Worm (Caenorhabditis elegans): ENCODE data around the gene H10E21.5.

H10E21.5 gene

DNA sequence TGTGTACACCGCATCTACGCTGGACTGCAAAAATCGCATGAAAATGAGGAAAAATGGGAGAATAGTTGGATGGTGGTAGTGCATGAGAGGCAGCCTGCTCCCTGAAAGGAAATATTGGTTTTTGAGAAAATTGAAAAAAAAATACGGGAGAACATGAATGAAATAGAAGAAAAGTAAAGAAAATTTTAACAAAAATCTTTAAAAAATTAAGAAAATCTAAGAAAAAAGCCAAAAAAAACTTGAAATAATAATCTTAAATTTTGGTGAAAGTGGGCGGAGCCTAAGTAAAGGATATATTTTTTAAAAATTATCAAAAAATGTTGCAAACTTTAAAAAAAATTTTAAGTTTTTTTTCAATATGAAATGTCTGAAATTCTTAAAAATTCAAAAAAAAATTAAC, at the start of gene H10E21.5:
Gene H10E21.5 (minus strand): TSS at position 101 of the 400 bp plus-strand sequence.
- no peak for TF ChIP-seq D1046.2 (GFP tag; IDR thresholded peaks at IDR 0.05)

DNA sequence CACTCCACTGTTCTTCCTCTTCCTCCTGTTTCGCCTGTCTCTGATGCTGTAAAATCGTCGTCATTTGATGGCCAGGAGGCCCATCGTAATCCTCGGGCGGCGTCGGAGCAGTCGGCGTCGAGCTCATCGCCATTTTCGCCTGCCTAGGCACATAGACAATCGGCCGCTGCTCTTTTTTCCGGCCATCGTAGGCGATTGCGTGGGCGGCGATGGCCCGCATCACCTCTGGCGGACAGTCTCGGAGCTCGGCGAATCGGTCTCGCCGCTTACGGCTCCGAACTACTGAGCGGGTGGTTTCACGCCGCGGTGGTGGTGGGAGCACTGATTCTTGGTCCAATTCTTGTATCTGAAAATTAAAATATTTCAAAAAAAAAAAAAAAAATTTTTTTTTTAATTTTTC, 48.3 kb upstream of the H10E21.5 start:
- no peak for TF ChIP-seq vab-7 (GFP tag; IDR thresholded peaks at IDR 0.05)
- TF ChIP-seq egl-43 (GFP tag; IDR thresholded peaks at IDR 0.05) = peak; percentile 67; the same call in 1 of the 2 replicates
- no peak for TF ChIP-seq dmd-6 (GFP tag; IDR thresholded peaks at IDR 0.05)
- no peak for TF ChIP-seq lin-29 (GFP tag; IDR thresholded peaks at IDR 0.05)
- 0 out of 2 replicates have a peak, but pooled peaks have one; percentile 48 for TF ChIP-seq saeg-2 (GFP tag; IDR thresholded peaks at IDR 0.05)
- TF ChIP-seq set-16 (GFP tag; IDR thresholded peaks at IDR 0.05) = peak; percentile 92

DNA sequence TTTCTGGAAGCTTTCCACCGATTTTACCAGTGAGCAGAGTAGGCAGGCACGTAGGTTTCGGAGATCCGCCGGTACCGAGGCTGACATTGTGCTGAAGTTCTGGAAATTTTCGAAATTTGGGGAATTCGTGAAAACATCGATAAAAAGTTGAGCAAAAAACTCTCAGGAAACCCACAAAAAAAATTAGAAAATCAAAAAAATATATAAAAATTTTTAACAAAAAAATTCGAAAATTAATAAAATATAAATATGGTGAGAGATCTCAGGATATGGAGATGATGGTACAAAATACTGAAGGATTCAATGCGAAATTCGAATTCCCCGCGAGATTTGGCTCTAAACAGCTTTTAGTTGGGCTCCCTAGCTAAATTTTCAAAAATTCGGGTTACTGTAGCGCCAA, 45.9 kb upstream of the H10E21.5 start, which contains the start of gene spt-4:
Gene spt-4 (minus strand): TSS at position 101 of the 400 bp plus-strand sequence.
- TF ChIP-seq hlh-11 (tag; optimal IDR thresholded peaks at IDR 0.05) (no peak), F37D6.2 (tag; optimal IDR thresholded peaks at IDR 0.05) (no peak), Y5F2A.4 (GFP tag; optimal IDR thresholded peaks at IDR 0.05) (no peak), lin-38 (GFP tag; IDR thresholded peaks at IDR 0.05) (no peak), aly-2 (tag; optimal IDR thresholded peaks at IDR 0.05) (no peak), nhr-11 (tag; optimal IDR thresholded peaks at IDR 0.05) (no peak), gei-8 (GFP tag; optimal IDR thresholded peaks at IDR 0.05) (no peak), lsy-2 (tag; optimal IDR thresholded peaks at IDR 0.05) (no peak), egl-27 (tag; optimal IDR thresholded peaks at IDR 0.05) (no peak), lin-29 (GFP tag; IDR thresholded peaks at IDR 0.05) (no peak), Y75B8A.6 (GFP tag; IDR thresholded peaks at IDR 0.05) (no peak), pqm-1 (tag; optimal IDR thresholded peaks at IDR 0.05) (no peak)

DNA sequence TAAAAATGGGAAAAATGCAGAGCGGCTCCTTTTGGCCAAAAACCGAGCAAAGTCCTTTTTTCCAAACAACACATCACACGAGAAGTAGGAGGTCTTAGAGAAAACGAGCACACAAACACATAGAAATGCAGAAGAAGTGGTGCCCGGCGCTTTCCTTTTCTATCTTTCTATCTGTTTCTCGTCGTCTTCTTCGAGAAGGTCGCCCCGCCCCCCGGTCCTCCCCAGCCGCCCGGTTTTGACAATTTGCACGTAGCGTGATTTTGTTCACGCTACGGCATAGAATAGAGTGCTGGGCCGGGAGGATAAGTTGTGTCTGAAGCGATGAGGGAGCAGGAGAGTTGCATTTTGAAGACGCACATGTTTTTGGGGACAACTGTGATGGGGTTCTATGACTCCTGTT, 43.3 kb upstream of the H10E21.5 start:
- no peak for TF ChIP-seq ceh-32 (tag; optimal IDR thresholded peaks at IDR 0.05; ENCODE audit: poor library complexity)
- peak; percentile 46; the same call in 1 of the 2 replicates for TF ChIP-seq ceh-20 (GFP tag; IDR thresholded peaks at IDR 0.05)
- TF ChIP-seq madf-9 (GFP tag; conservative IDR thresholded peaks at IDR 0.05) = no peak
- peak; percentile 35 for TF ChIP-seq hlh-30 (tag; optimal IDR thresholded peaks at IDR 0.05; ENCODE audit: insufficient read depth)
- TF ChIP-seq egl-43 (GFP tag; IDR thresholded peaks at IDR 0.05) = 0 out of 2 replicates have a peak, but pooled peaks have one; percentile 3
- no peak for TF ChIP-seq jun-1 (tag; optimal IDR thresholded peaks at IDR 0.05)
- no peak for TF ChIP-seq ztf-7 (tag; optimal IDR thresholded peaks at IDR 0.05)
- TF ChIP-seq daf-16 (GFP tag; optimal IDR thresholded peaks at IDR 0.05) = no peak
- no peak for TF ChIP-seq daf-16 (tag; optimal IDR thresholded peaks at IDR 0.05)
- peak; percentile 8 for TF ChIP-seq mes-2 (tag; optimal IDR thresholded peaks at IDR 0.05; ENCODE audit: poor library complexity, severe bottlenecking)
- TF ChIP-seq ctbp-1 (GFP tag; IDR thresholded peaks at IDR 0.05) = peak; percentile 48; the same call in 1 of the 2 replicates
- peak; percentile 48 for TF ChIP-seq hlh-11 (tag; optimal IDR thresholded peaks at IDR 0.05)
- no peak for TF ChIP-seq vab-7 (GFP tag; IDR thresholded peaks at IDR 0.05)
- peak; percentile 74 for TF ChIP-seq mep-1 (tag; optimal IDR thresholded peaks at IDR 0.05)
- TF ChIP-seq mxl-3 (GFP tag; optimal IDR thresholded peaks at IDR 0.05) = peak; percentile 32
- no peak for TF ChIP-seq zfp-3 (GFP tag; conservative IDR thresholded peaks at IDR 0.05)
- TF ChIP-seq ceh-82 (tag; optimal IDR thresholded peaks at IDR 0.05) = no peak
- no peak for TF ChIP-seq ceh-62 (tag; optimal IDR thresholded peaks at IDR 0.05)
- TF ChIP-seq T20F7.1 (GFP tag; optimal IDR thresholded peaks at IDR 0.05) = no peak
- TF ChIP-seq mdt-29 (GFP tag; IDR thresholded peaks at IDR 0.05) = no peak
- no peak for TF ChIP-seq Y48G9A.11 (GFP tag; IDR thresholded peaks at IDR 0.05)
- TF ChIP-seq hif-1 (tag; optimal IDR thresholded peaks at IDR 0.05) = peak; percentile 95 to 100
- no peak for TF ChIP-seq nhr-25 (tag; optimal IDR thresholded peaks at IDR 0.05; ENCODE audit: borderline replicate concordance, insufficient read depth)
- TF ChIP-seq fos-1 (tag; optimal IDR thresholded peaks at IDR 0.05) = no peak
- TF ChIP-seq arid-1 (GFP tag; conservative IDR thresholded peaks at IDR 0.05) = no peak
- TF ChIP-seq lsy-2 (tag; optimal IDR thresholded peaks at IDR 0.05) = peak in 1 of 2 experiments; percentile 56
- no peak for TF ChIP-seq unc-62 (GFP tag; optimal IDR thresholded peaks at IDR 0.05 in 1 of 2)
- no peak for TF ChIP-seq unc-62 (tag; optimal IDR thresholded peaks at IDR 0.05)
- peak; percentile 54; the same call in 1 of the 2 replicates for TF ChIP-seq set-16 (GFP tag; IDR thresholded peaks at IDR 0.05)
- no peak for TF ChIP-seq ZK337.2 (GFP tag; IDR thresholded peaks at IDR 0.05)
- no peak for TF ChIP-seq nhr-6 (tag; optimal IDR thresholded peaks at IDR 0.05)
- TF ChIP-seq nhr-41 (GFP tag; IDR thresholded peaks at IDR 0.05) = no peak
